Fruit fly (Drosophila melanogaster) whole organism, embryonic: ENCODE measurements around the gene CG4896.

Source experiments
- Asciz ChIP-seq: fragments of 200-800 bp; sonication (Bioruptor generic); optimal IDR thresholded peaks from 2 replicates; lab custom pipeline; 2017; ENCODE audit warnings: missing biosample characterization, mild to moderate bottlenecking, missing genetic modification characterization, missing genetic modification reagents
- CG10565 ChIP-seq: fragments of 200-800 bp; sonication (Bioruptor generic); optimal IDR thresholded peaks from 3 replicates; lab custom pipeline; 2016; ENCODE audit warnings: missing biosample characterization, mild to moderate bottlenecking, missing genetic modification characterization
- CG11085 ChIP-seq: fragments of 200-800 bp; sonication (Bioruptor generic); IDR thresholded peaks from 2 replicates; pipeline ENCODE4 v1.3.6; 2022; ENCODE audit warnings: missing biosample characterization, missing genetic modification characterization
- CG11723 ChIP-seq: fragments of 200-800 bp; sonication (Bioruptor generic); optimal IDR thresholded peaks from 2 replicates; lab custom pipeline; 2017; ENCODE audit warnings: missing biosample characterization, mild to moderate bottlenecking, missing genetic modification characterization
- CG12071 ChIP-seq: fragments of 200-800 bp; sonication (Bioruptor generic); optimal IDR thresholded peaks from 3 replicates; lab custom pipeline; 2018; ENCODE audit warnings: missing biosample characterization, mild to moderate bottlenecking, missing genetic modification characterization
- CG12155 ChIP-seq: fragments of 200-800 bp; sonication (Bioruptor generic); optimal IDR thresholded peaks from 3 replicates; lab custom pipeline; 2016; ENCODE audit warnings: missing biosample characterization, missing genetic modification characterization
- CG12769 ChIP-seq: fragments of 200-800 bp; sonication (Bioruptor generic); optimal IDR thresholded peaks from 2 replicates; lab custom pipeline; 2019; ENCODE audit warnings: missing biosample characterization, mild to moderate bottlenecking, missing genetic modification characterization, moderate library complexity
- CG14710 ChIP-seq: fragments of 200-800 bp; sonication (Bioruptor generic); optimal IDR thresholded peaks from 3 replicates; lab custom pipeline; 2019; ENCODE audit warnings: missing biosample characterization, mild to moderate bottlenecking, missing genetic modification characterization, moderate library complexity
- CG15479 ChIP-seq: fragments of 200-800 bp; sonication (Bioruptor generic); optimal IDR thresholded peaks from 3 replicates; lab custom pipeline; 2019; ENCODE audit warnings: missing biosample characterization, mild to moderate bottlenecking, missing genetic modification characterization, moderate library complexity
- CG1602 ChIP-seq: fragments of 200-800 bp; sonication (Bioruptor generic); optimal IDR thresholded peaks from 3 replicates; lab custom pipeline; 2016; ENCODE audit warnings: missing biosample characterization, missing genetic modification characterization
- CG16779 ChIP-seq: fragments of 200-800 bp; sonication (Bioruptor generic); IDR thresholded peaks from 2 replicates; pipeline ENCODE4 v1.3.6; 2022; ENCODE audit warnings: missing biosample characterization, missing genetic modification characterization
- CG16863 ChIP-seq: fragments of 200-800 bp; sonication (Bioruptor generic); optimal IDR thresholded peaks from 3 replicates; lab custom pipeline; 2016; ENCODE audit warnings: missing biosample characterization, missing genetic modification characterization
- CG18764 ChIP-seq: fragments of 200-800 bp; sonication (Bioruptor generic); optimal IDR thresholded peaks from 3 replicates; lab custom pipeline; 2016; ENCODE audit warnings: missing biosample characterization, missing genetic modification characterization
- CG2712 ChIP-seq: fragments of 200-800 bp; optimal IDR thresholded peaks from 3 replicates; lab custom pipeline; 2019; ENCODE audit warnings: missing biosample characterization, mild to moderate bottlenecking, missing genetic modification characterization, moderate library complexity
- CG30431 ChIP-seq: fragments of 200-800 bp; sonication (Bioruptor generic); optimal IDR thresholded peaks from 2 replicates; lab custom pipeline; 2017; ENCODE audit warnings: missing biosample characterization, missing genetic modification characterization
- CG31365 ChIP-seq: fragments of 200-800 bp; sonication (Bioruptor generic); optimal IDR thresholded peaks from 2 replicates; lab custom pipeline; 2018; ENCODE audit warnings: missing biosample characterization, mild to moderate bottlenecking, missing genetic modification characterization
- CG33213 ChIP-seq: fragments of 200-800 bp; sonication (Bioruptor generic); optimal IDR thresholded peaks from 3 replicates; lab custom pipeline; 2016; ENCODE audit warnings: missing biosample characterization, missing genetic modification characterization
- CG4360 ChIP-seq: fragments of 200-800 bp; sonication (Bioruptor generic); IDR thresholded peaks from 2 replicates; pipeline ENCODE4 v1.3.6; 2022; ENCODE audit warnings: missing biosample characterization, missing genetic modification characterization
- CG6272 ChIP-seq: fragments of 200-800 bp; sonication (Bioruptor generic); IDR thresholded peaks from 2 replicates; pipeline ENCODE4 v1.3.6; 2022; ENCODE audit warnings: missing biosample characterization, missing genetic modification characterization
- CG6654 ChIP-seq: fragments of 200-800 bp; sonication (Bioruptor generic); optimal IDR thresholded peaks from 2 replicates; lab custom pipeline; 2017; ENCODE audit warnings: missing biosample characterization, mild to moderate bottlenecking, missing genetic modification characterization
- CG6854 ChIP-seq: fragments of 200-800 bp; sonication (Bioruptor generic); optimal IDR thresholded peaks from 3 replicates; lab custom pipeline; 2017; ENCODE audit warnings: missing biosample characterization, mild to moderate bottlenecking, missing genetic modification characterization
- CG8765 ChIP-seq: fragments of 200-800 bp; sonication (Bioruptor generic); IDR thresholded peaks from 2 replicates; pipeline ENCODE4 v1.3.6; 2022; ENCODE audit warnings: missing biosample characterization, missing genetic modification characterization
- CG9437 ChIP-seq: fragments of 200-800 bp; sonication (Bioruptor generic); optimal IDR thresholded peaks from 2 replicates; lab custom pipeline; 2018; ENCODE audit warnings: missing biosample characterization, mild to moderate bottlenecking, missing genetic modification characterization
- D19A ChIP-seq: fragments of 200-800 bp; optimal IDR thresholded peaks from 3 replicates; lab custom pipeline; 2019; ENCODE audit warnings: missing biosample characterization, mild to moderate bottlenecking, missing genetic modification characterization, moderate library complexity
- Dip2 ChIP-seq: fragments of 200-800 bp; sonication (Bioruptor generic); IDR thresholded peaks from 2 replicates; pipeline ENCODE4 v1.3.6; 2022; ENCODE audit warnings: missing biosample characterization, missing genetic modification characterization
- Elba2 ChIP-seq: fragments of 200-800 bp; sonication (Bioruptor generic); optimal IDR thresholded peaks from 3 replicates; lab custom pipeline; 2016; ENCODE audit warnings: missing biosample characterization, missing genetic modification characterization
- Ets65A ChIP-seq: fragments of 200-800 bp; sonication (Bioruptor generic); peaks from one replicate; lab custom pipeline; 2016; ENCODE audit warnings: missing biosample characterization, missing genetic modification characterization
- Max ChIP-seq: fragments of 200-800 bp; sonication (Bioruptor generic); optimal IDR thresholded peaks from 2 replicates; lab custom pipeline; 2016; ENCODE audit warnings: missing biosample characterization, mild to moderate bottlenecking, missing genetic modification characterization
- Six4 ChIP-seq: fragments of 200-800 bp; sonication (Bioruptor generic); optimal IDR thresholded peaks from 2 replicates; lab custom pipeline; 2016; ENCODE audit warnings: missing biosample characterization, missing genetic modification characterization
- Sox102F ChIP-seq: fragments of 200-800 bp; sonication (Bioruptor generic); optimal IDR thresholded peaks from 2 replicates; lab custom pipeline; 2018; ENCODE audit warnings: missing biosample characterization, mild to moderate bottlenecking, missing genetic modification characterization, moderate library complexity
- Sry-β ChIP-seq: fragments of 200-800 bp; sonication (Bioruptor generic); optimal IDR thresholded peaks from 2 replicates; lab custom pipeline; 2018; ENCODE audit warnings: missing biosample characterization, mild to moderate bottlenecking, missing genetic modification characterization, moderate library complexity
- YL-1 ChIP-seq: fragments of 200-800 bp; sonication (Bioruptor generic); optimal IDR thresholded peaks from 3 replicates; lab custom pipeline; 2017; ENCODE audit warnings: missing biosample characterization, mild to moderate bottlenecking, missing genetic modification characterization
- ac ChIP-seq: fragments of 200-800 bp; sonication (Bioruptor generic); optimal IDR thresholded peaks from 3 replicates; lab custom pipeline; 2017; ENCODE audit warnings: missing biosample characterization, mild to moderate bottlenecking, missing genetic modification characterization
- aop ChIP-seq: fragments of 200-800 bp; sonication (Bioruptor generic); IDR thresholded peaks from 2 replicates; pipeline ENCODE4 v1.3.6; 2022; ENCODE audit warnings: missing biosample characterization, missing genetic modification characterization
- ash1 ChIP-seq: fragments of 200-800 bp; sonication (Bioruptor generic); optimal IDR thresholded peaks from 2 replicates; lab custom pipeline; 2018; ENCODE audit warnings: missing biosample characterization, mild to moderate bottlenecking, missing genetic modification characterization
- ato ChIP-seq: fragments of 200-800 bp; sonication (Bioruptor generic); IDR thresholded peaks from 2 replicates; pipeline ENCODE4 v1.3.6; 2022; ENCODE audit warnings: missing biosample characterization, missing genetic modification characterization; ENCODE audit not compliant: partially characterized antibody
- bbx ChIP-seq: fragments of 200-800 bp; sonication (Bioruptor generic); IDR thresholded peaks from 2 replicates; pipeline ENCODE4 v1.3.6; 2022; ENCODE audit warnings: missing biosample characterization, missing genetic modification characterization; ENCODE audit not compliant: partially characterized antibody
- cad ChIP-seq: fragments of >200 bp; optimal IDR thresholded peaks from 2 replicates; lab custom pipeline; 2017; ENCODE audit warnings: missing biosample characterization, missing genetic modification characterization
- cato ChIP-seq: fragments of 200-800 bp; sonication (Bioruptor generic); optimal IDR thresholded peaks from 2 replicates; lab custom pipeline; 2016; ENCODE audit warnings: missing biosample characterization, missing genetic modification characterization, borderline replicate concordance
- chif ChIP-seq, 2 experiments: fragments of 200-800 bp; sonication (Bioruptor generic); optimal IDR thresholded peaks; 3 replicates each; lab custom pipeline; 2016; ENCODE audit warnings: missing biosample characterization in 2 of 2, missing genetic modification characterization in 2 of 2
- dm ChIP-seq: fragments of 200-800 bp; sonication (Bioruptor generic); optimal IDR thresholded peaks from 3 replicates; lab custom pipeline; 2016; ENCODE audit warnings: missing biosample characterization, missing genetic modification characterization
- hth ChIP-seq: fragments of >200 bp; optimal IDR thresholded peaks from 2 replicates; lab custom pipeline; 2017; ENCODE audit warnings: inconsistent platforms
- nerfin-2 ChIP-seq: fragments of 200-800 bp; sonication (Bioruptor generic); IDR thresholded peaks from 2 replicates; pipeline ENCODE4 v1.3.6; 2022; ENCODE audit warnings: missing biosample characterization, missing genetic modification characterization; ENCODE audit not compliant: partially characterized antibody
- pita ChIP-seq: fragments of 200-800 bp; sonication (Bioruptor generic); optimal IDR thresholded peaks from 2 replicates; lab custom pipeline; 2017; ENCODE audit warnings: missing biosample characterization, mild to moderate bottlenecking, missing genetic modification characterization
- pnt ChIP-seq: fragments of 200-800 bp; sonication (Bioruptor generic); optimal IDR thresholded peaks from 3 replicates; lab custom pipeline; 2016; ENCODE audit warnings: missing biosample characterization, missing genetic modification characterization
- scrt ChIP-seq: fragments of 200-800 bp; sonication (Bioruptor generic); optimal IDR thresholded peaks from 2 replicates; lab custom pipeline; 2018; ENCODE audit warnings: missing biosample characterization, mild to moderate bottlenecking, missing genetic modification characterization, moderate library complexity
- sd ChIP-seq: fragments of 200-800 bp; sonication (Bioruptor generic); optimal IDR thresholded peaks from 3 replicates; lab custom pipeline; 2018; ENCODE audit warnings: missing biosample characterization, mild to moderate bottlenecking, missing genetic modification characterization, moderate library complexity
- sens ChIP-seq: fragments of 200-800 bp; sonication (Bioruptor generic); peaks from one replicate; lab custom pipeline; 2016; ENCODE audit warnings: missing biosample characterization, missing genetic modification characterization
- slou ChIP-seq: fragments of 200-800 bp; sonication (Bioruptor generic); optimal IDR thresholded peaks from 3 replicates; lab custom pipeline; 2016; ENCODE audit warnings: missing biosample characterization, missing genetic modification characterization
- sqz ChIP-seq: fragments of 200-800 bp; sonication (Bioruptor generic); optimal IDR thresholded peaks from 3 replicates; lab custom pipeline; 2018; ENCODE audit warnings: missing biosample characterization, mild to moderate bottlenecking, missing genetic modification characterization
- tio ChIP-seq: fragments of 200-800 bp; sonication (Bioruptor generic); optimal IDR thresholded peaks from 2 replicates; lab custom pipeline; 2017; ENCODE audit warnings: missing biosample characterization, missing genetic modification characterization, inconsistent platforms
- unpg ChIP-seq: fragments of 200-800 bp; sonication (Bioruptor generic); optimal IDR thresholded peaks from 3 replicates; lab custom pipeline; 2018; ENCODE audit warnings: missing biosample characterization, mild to moderate bottlenecking, missing genetic modification characterization, moderate library complexity

CG4896 gene

DNA sequence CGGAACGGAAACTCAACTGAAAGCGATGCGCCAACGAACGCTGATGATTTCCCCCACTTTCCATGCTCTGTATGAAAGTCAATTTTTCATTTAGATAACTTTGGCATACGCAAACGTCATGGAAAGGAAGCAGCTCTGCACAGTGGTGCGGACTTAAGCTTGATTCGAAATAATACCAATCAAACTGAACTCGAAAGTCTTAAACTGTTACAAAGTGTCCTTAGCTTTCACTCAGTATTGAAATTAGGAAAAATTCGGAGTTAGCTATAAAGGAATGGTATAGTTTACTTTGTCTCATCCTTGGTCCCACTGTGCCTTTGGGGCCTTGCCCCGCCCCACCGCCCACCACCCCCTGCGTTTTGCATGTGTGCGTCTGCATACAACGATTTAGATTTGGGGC lies 29.9 kb downstream of the CG4896 start (continued):
- TF ChIP-seq CG16863 (GFP tag; lab: Kevin White, UChicago), result peak; percentile 7
- TF ChIP-seq CG16779 (GFP tag; lab: Robert Waterston, UW), result no peak
- no peak for TF ChIP-seq CG15479
- TF ChIP-seq CG31365 (tag; lab: Kevin White, UChicago), result no peak
- no peak for TF ChIP-seq CG14710 (tag; lab: Kevin White, UChicago)
- no peak for TF ChIP-seq CG4360
- no peak for TF ChIP-seq pnt (GFP tag; lab: Kevin White, UChicago)
- TF ChIP-seq CG18764 (GFP tag; lab: Kevin White, UChicago), result no peak
- TF ChIP-seq ato (GFP tag; lab: Robert Waterston, UW), result no peak
- no peak for TF ChIP-seq CG6654 (GFP tag; lab: Kevin White, UChicago)
- TF ChIP-seq ac, result no peak
- no peak for TF ChIP-seq Elba2
- no peak for TF ChIP-seq hth
- TF ChIP-seq bbx (GFP tag; lab: Robert Waterston, UW), result no peak
- peak; percentile 24; the same call in 1 of the 2 replicates for TF ChIP-seq Dip2
- TF ChIP-seq CG33213 (GFP tag; lab: Kevin White, UChicago), result no peak
- no peak for TF ChIP-seq aop (GFP tag; lab: Robert Waterston, UW)
- TF ChIP-seq CG2712 (tag; lab: Kevin White, UChicago), result peak; percentile 41
- peak; percentile 26 for TF ChIP-seq unpg (GFP tag; lab: Kevin White, UChicago)
- TF ChIP-seq Ets65A (GFP tag; lab: Kevin White, UChicago), result peak; percentile 82
- TF ChIP-seq Sry-β, result no peak
- TF ChIP-seq tio (GFP tag; lab: Kevin White, UChicago), result peak; percentile 39
- peak; percentile 28; the same call in 1 of the 2 replicates for TF ChIP-seq CG6272 (GFP tag; lab: Robert Waterston, UW)
- TF ChIP-seq YL-1, result no peak
- peak; percentile 80 for TF ChIP-seq CG12769 (tag; lab: Kevin White, UChicago)
- no peak for TF ChIP-seq Max (GFP tag; lab: Kevin White, UChicago)
- TF ChIP-seq CG12155 (GFP tag; lab: Kevin White, UChicago), result peak; percentile 12
- TF ChIP-seq nerfin-2 (GFP tag; lab: Robert Waterston, UW), result no peak
- TF ChIP-seq cato (GFP tag; lab: Kevin White, UChicago), result no peak
- TF ChIP-seq CG6854 (GFP tag; lab: Kevin White, UChicago), result peak; percentile 32
- TF ChIP-seq dm (GFP tag; lab: Kevin White, UChicago), result no peak
- TF ChIP-seq Asciz (GFP tag; lab: Kevin White, UChicago), result no peak
- peak; percentile 1 for TF ChIP-seq scrt (GFP tag; lab: Kevin White, UChicago)
- TF ChIP-seq ash1, result no peak
- TF ChIP-seq Six4 (GFP tag; lab: Kevin White, UChicago), result no peak
- TF ChIP-seq CG11085 (GFP tag; lab: Robert Waterston, UW), result 0 out of 2 replicates have a peak, but pooled peaks have one; percentile 21
- no peak for TF ChIP-seq CG30431 (GFP tag; lab: Kevin White, UChicago)
- peak; percentile 16 for TF ChIP-seq CG12071
- TF ChIP-seq D19A (tag; lab: Kevin White, UChicago), result peak; percentile 21
- TF ChIP-seq CG11723 (GFP tag; lab: Kevin White, UChicago), result no peak
- TF ChIP-seq pita (GFP tag; lab: Kevin White, UChicago), result no peak
- peak; percentile 24 for TF ChIP-seq CG9437 (GFP tag; lab: Kevin White, UChicago)
- peak in 1 of 2 experiments; percentile 26 for TF ChIP-seq chif (GFP tag; optimal IDR thresholded peaks at IDR 0.05; lab: Kevin White, UChicago)
- TF ChIP-seq CG10565, result no peak
- TF ChIP-seq sd (tag; lab: Kevin White, UChicago), result no peak
- peak; percentile 4 for TF ChIP-seq slou (GFP tag; lab: Kevin White, UChicago)
- peak; percentile 12; the same call in 1 of the 2 replicates for TF ChIP-seq CG8765 (GFP tag; lab: Robert Waterston, UW)
- TF ChIP-seq Sox102F, result peak; percentile 66
- no peak for TF ChIP-seq cad (GFP tag; lab: Kevin White, UChicago)
- TF ChIP-seq sens (GFP tag; lab: Kevin White, UChicago), result peak; percentile 23
- peak; percentile 13 for TF ChIP-seq CG1602
- no peak for TF ChIP-seq sqz (GFP tag; lab: Kevin White, UChicago)
